Worm (Caenorhabditis elegans) whole organism, L4 larva: ENCODE results near the gene str-232.

Experiments
- egl-27 ChIP-seq: sonication (generic microtip); optimal IDR thresholded peaks from 3 replicates; lab custom pipeline; 2017; ENCODE audit warnings: missing biosample characterization, missing genetic modification reagents, missing genetic modification characterization
- hif-1 ChIP-seq, 2 experiments: sonication (generic microtip); optimal IDR thresholded peaks; 2 replicates each; lab custom pipeline; 2016 to 2017; ENCODE audit warnings: missing compliant biosample characterization in 2 of 2, missing genetic modification characterization in 2 of 2, missing genetic modification reagents in 2 of 2, missing genotype in 2 of 2, mild to moderate bottlenecking in 1 of 2
- nhr-25 ChIP-seq: sonication (generic microtip); optimal IDR thresholded peaks from 2 replicates; lab custom pipeline; 2017; ENCODE audit warnings: missing genetic modification characterization, mild to moderate bottlenecking, missing compliant biosample characterization, antibody characterized with exemption, moderate library complexity, borderline replicate concordance; ENCODE audit not compliant: insufficient read depth
- nhr-76 ChIP-seq: fragments of 150-350 bp; optimal IDR thresholded peaks from 2 replicates; lab custom pipeline; 2014; ENCODE audit warnings: missing biosample characterization, missing genetic modification characterization
- pha-4 ChIP-seq, 2 experiments: fragments of 150-350 bp in 1 of 2; fragments of 200-800 bp in 1 of 2; sonication (Bioruptor generic) in 1 of 2; IDR thresholded peaks in 1 of 2; optimal IDR thresholded peaks in 1 of 2; 2 replicates each; pipeline versions ENCODE4 v1.3.6 to Lab custom; 2014 to 2022; ENCODE audit warnings: missing genetic modification characterization in 2 of 2, missing genetic modification reagents in 2 of 2, missing biosample characterization in 1 of 2, missing compliant biosample characterization in 1 of 2
- snpc-4 ChIP-seq: fragments of 150-350 bp; optimal IDR thresholded peaks from 2 replicates; lab custom pipeline; 2014; ENCODE audit warnings: missing biosample characterization, missing genetic modification characterization
- zag-1 ChIP-seq: fragments of 150-350 bp; optimal IDR thresholded peaks from 2 replicates; lab custom pipeline; 2014; ENCODE audit warnings: missing biosample characterization, missing genetic modification characterization

- TF ChIP-seq egl-27 (no peak), nhr-25 (tag; lab: Kevin White, UChicago) (no peak), snpc-4 (tag; lab: Kevin White, UChicago) (no peak), hif-1 (tag; optimal IDR thresholded peaks at IDR 0.05; lab: Kevin White, UChicago) (no peak), zag-1 (tag; lab: Kevin White, UChicago) (no peak), pha-4 (GFP tag; IDR thresholded peaks at IDR 0.05; lab: Robert Waterston, UW) (no peak), pha-4 (tag; optimal IDR thresholded peaks at IDR 0.05; lab: Kevin White, UChicago) (no peak), nhr-76 (tag; lab: Kevin White, UChicago) (no peak)
Measured at ce11 chrV:16031571-16031970, 16.0 kb upstream of the str-232 start, which contains the start of gene T10C6.7.
